Fruit fly (Drosophila melanogaster) whole organism, pupa: Measurements from ENCODE around the gene CecA1.

Experiments
- CG15710 ChIP-seq: fragments of 200-800 bp; sonication (Bioruptor generic); optimal IDR thresholded peaks from 2 replicates; lab custom pipeline; 2018; ENCODE audit warnings: missing biosample characterization, mild to moderate bottlenecking, missing genetic modification characterization, moderate library complexity
- EcR ChIP-seq: fragments of 200-800 bp; sonication (Bioruptor generic); optimal IDR thresholded peaks from 3 replicates; lab custom pipeline; 2019; ENCODE audit warnings: missing biosample characterization, missing genetic modification characterization, mild to moderate bottlenecking, moderate library complexity, missing genetic modification reagents

DNA sequence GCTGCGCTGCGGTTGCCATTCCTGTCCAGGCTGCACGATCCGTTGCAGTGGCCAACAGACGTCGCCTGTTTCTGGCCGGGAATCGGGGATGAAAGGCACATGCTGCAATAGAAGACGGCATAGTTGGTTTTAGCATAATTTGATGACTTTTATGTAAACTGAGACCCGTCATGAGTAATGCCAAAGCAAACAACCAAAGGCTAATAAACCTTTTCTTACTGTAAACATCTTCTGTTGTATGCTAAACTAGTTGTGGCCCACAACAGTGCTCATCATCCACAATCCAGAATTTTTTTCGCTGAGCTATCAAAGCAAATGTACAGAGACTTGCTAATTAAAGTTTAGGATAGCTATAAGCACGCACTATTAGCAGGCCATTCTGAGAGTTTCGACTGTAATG is 11.9 kb upstream of the CecA1 start:
- no peak for TF ChIP-seq CG15710 (tag; lab: Kevin White, UChicago)
- TF ChIP-seq EcR (GFP tag; lab: Kevin White, UChicago), result no peak
